Fruit fly (Drosophila melanogaster) whole organism, embryonic: Measurements from ENCODE around the gene CG7239.
A peak's percentile ranks its signal among the peaks of the same experiment; 100 is the strongest.

Source experiments
- Antp ChIP-seq: fragments of 200-800 bp; sonication (Bioruptor generic); optimal IDR thresholded peaks from 3 replicates; lab custom pipeline; 2016; ENCODE audit warnings: missing biosample characterization, missing genetic modification characterization
- Atf-2 ChIP-seq: fragments of 200-800 bp; sonication (Bioruptor generic); optimal IDR thresholded peaks from 2 replicates; lab custom pipeline; 2016; ENCODE audit warnings: missing biosample characterization, missing genetic modification characterization
- BtbVII ChIP-seq: fragments of 200-800 bp; sonication (Bioruptor generic); optimal IDR thresholded peaks from 3 replicates; lab custom pipeline; 2017; ENCODE audit warnings: missing biosample characterization, mild to moderate bottlenecking, missing genetic modification characterization
- CG11247 ChIP-seq: fragments of 200-800 bp; sonication (Bioruptor generic); IDR thresholded peaks from 2 replicates; pipeline ENCODE4 v1.3.6; 2022; ENCODE audit warnings: missing biosample characterization, missing genetic modification characterization
- CG1233 ChIP-seq: fragments of 200-800 bp; sonication (Bioruptor generic); optimal IDR thresholded peaks from 4 replicates; lab custom pipeline; 2018; ENCODE audit warnings: missing biosample characterization, mild to moderate bottlenecking, missing genetic modification characterization
- CG12391 ChIP-seq: fragments of 200-800 bp; sonication (Bioruptor generic); optimal IDR thresholded peaks from 3 replicates; lab custom pipeline; 2018; ENCODE audit warnings: missing biosample characterization, mild to moderate bottlenecking, missing genetic modification characterization, moderate library complexity
- CG14710 ChIP-seq: fragments of 200-800 bp; sonication (Bioruptor generic); optimal IDR thresholded peaks from 3 replicates; lab custom pipeline; 2019; ENCODE audit warnings: missing biosample characterization, mild to moderate bottlenecking, missing genetic modification characterization, moderate library complexity
- CG1529 ChIP-seq: fragments of 200-800 bp; sonication (Bioruptor generic); optimal IDR thresholded peaks from 3 replicates; lab custom pipeline; 2018; ENCODE audit warnings: missing biosample characterization, missing genetic modification characterization
- CG15514 ChIP-seq: fragments of 200-800 bp; sonication (Bioruptor generic); optimal IDR thresholded peaks from 3 replicates; lab custom pipeline; 2017; ENCODE audit warnings: missing biosample characterization, missing genetic modification characterization, mild to moderate bottlenecking, moderate library complexity, missing genetic modification reagents
- CG17359 ChIP-seq: fragments of 200-800 bp; sonication (Bioruptor generic); optimal IDR thresholded peaks from 3 replicates; lab custom pipeline; 2018; ENCODE audit warnings: missing biosample characterization, mild to moderate bottlenecking, missing genetic modification characterization, moderate library complexity
- CG17802 ChIP-seq: fragments of 200-800 bp; sonication (Bioruptor generic); optimal IDR thresholded peaks from 2 replicates; lab custom pipeline; 2018; ENCODE audit warnings: missing biosample characterization, mild to moderate bottlenecking, missing genetic modification characterization, moderate library complexity
- CG17829 ChIP-seq: fragments of 200-800 bp; optimal IDR thresholded peaks from 2 replicates; lab custom pipeline; 2019; ENCODE audit warnings: missing biosample characterization, mild to moderate bottlenecking, missing genetic modification characterization, moderate library complexity
- CG18011 ChIP-seq: fragments of 200-800 bp; sonication (Bioruptor generic); optimal IDR thresholded peaks from 2 replicates; lab custom pipeline; 2017; ENCODE audit warnings: missing biosample characterization, missing genetic modification characterization, mild to moderate bottlenecking, moderate library complexity, missing genotype
- CG1832 ChIP-seq: fragments of 200-800 bp; sonication (Bioruptor generic); optimal IDR thresholded peaks from 2 replicates; lab custom pipeline; 2017; ENCODE audit warnings: missing biosample characterization, mild to moderate bottlenecking, missing genetic modification characterization, inconsistent platforms
- CG31365 ChIP-seq: fragments of 200-800 bp; sonication (Bioruptor generic); optimal IDR thresholded peaks from 2 replicates; lab custom pipeline; 2018; ENCODE audit warnings: missing biosample characterization, mild to moderate bottlenecking, missing genetic modification characterization
- CG5245 ChIP-seq: fragments of 200-800 bp; sonication (Bioruptor generic); optimal IDR thresholded peaks from 3 replicates; lab custom pipeline; 2016; ENCODE audit warnings: missing biosample characterization, missing genetic modification characterization
- CG9215 ChIP-seq: fragments of 200-800 bp; sonication (Bioruptor generic); IDR thresholded peaks from 2 replicates; pipeline ENCODE4 v1.3.6; 2022; ENCODE audit warnings: missing biosample characterization, missing genetic modification characterization
- CkIIα-i1 ChIP-seq: fragments of 200-800 bp; sonication (Bioruptor generic); IDR thresholded peaks from 2 replicates; pipeline ENCODE4 v1.3.6; 2022; ENCODE audit warnings: missing biosample characterization, missing genetic modification characterization
- Drgx ChIP-seq: fragments of 200-800 bp; sonication (Bioruptor generic); IDR thresholded peaks from 2 replicates; pipeline ENCODE4 v1.3.6; 2022; ENCODE audit warnings: missing biosample characterization, missing genetic modification characterization
- Eip74EF ChIP-seq, 2 experiments: fragments of 200-800 bp in 1 of 2; fragments of >200 bp in 1 of 2; sonication (Bioruptor generic) in 1 of 2; optimal IDR thresholded peaks; 2 replicates each; lab custom pipeline; 2017 to 2019; ENCODE audit warnings: missing biosample characterization in 2 of 2, missing genetic modification characterization in 2 of 2, mild to moderate bottlenecking in 1 of 2, moderate library complexity in 1 of 2
- HLH4C ChIP-seq: fragments of 200-800 bp; sonication (Bioruptor generic); IDR thresholded peaks from 3 replicates; pipeline ENCODE4 v1.3.6; 2022; ENCODE audit warnings: missing biosample characterization, missing genetic modification characterization; ENCODE audit not compliant: partially characterized antibody
- Lpt ChIP-seq: fragments of >200 bp; optimal IDR thresholded peaks from 2 replicates; lab custom pipeline; 2018; ENCODE audit warnings: missing biosample characterization, missing genetic modification characterization
- MESR4 ChIP-seq: fragments of 200-800 bp; sonication (Bioruptor generic); optimal IDR thresholded peaks from 2 replicates; lab custom pipeline; 2018; ENCODE audit warnings: missing biosample characterization, mild to moderate bottlenecking, missing genetic modification characterization, moderate library complexity
- Med ChIP-seq: fragments of 200-800 bp; sonication (Bioruptor generic); peaks from one replicate; lab custom pipeline; 2016; ENCODE audit warnings: missing biosample characterization, missing genetic modification characterization, mild to moderate bottlenecking, inconsistent platforms, moderate library complexity
- Oli ChIP-seq: fragments of 200-800 bp; sonication (Bioruptor generic); optimal IDR thresholded peaks from 2 replicates; lab custom pipeline; 2018; ENCODE audit warnings: missing biosample characterization, mild to moderate bottlenecking, missing genetic modification characterization, moderate library complexity
- Ravus ChIP-seq: fragments of 200-800 bp; sonication (Bioruptor generic); IDR thresholded peaks from 2 replicates; pipeline ENCODE4 v1.3.6; 2022; ENCODE audit warnings: missing biosample characterization, missing genetic modification characterization
- Sox100B ChIP-seq: fragments of 200-800 bp; sonication (Bioruptor generic); optimal IDR thresholded peaks from 3 replicates; lab custom pipeline; 2018; ENCODE audit warnings: missing biosample characterization, mild to moderate bottlenecking, missing genetic modification characterization
- crp ChIP-seq, 2 experiments: fragments of 200-800 bp; sonication (Bioruptor generic); optimal IDR thresholded peaks; 2 replicates in 1 of 2; 3 replicates in 1 of 2; lab custom pipeline; 2017; ENCODE audit warnings: missing biosample characterization in 2 of 2, missing genetic modification characterization in 2 of 2, mild to moderate bottlenecking in 1 of 2, moderate library complexity in 1 of 2
- dpn ChIP-seq, 2 experiments: fragments of 200-800 bp; sonication (Bioruptor generic); optimal IDR thresholded peaks; 3 replicates each; lab custom pipeline; 2016; ENCODE audit warnings: missing biosample characterization in 2 of 2, missing genetic modification characterization in 2 of 2
- fd96Cb ChIP-seq: fragments of 200-800 bp; sonication (Bioruptor generic); optimal IDR thresholded peaks from 2 replicates; lab custom pipeline; 2018; ENCODE audit warnings: missing biosample characterization, mild to moderate bottlenecking, missing genetic modification characterization, moderate library complexity
- gem ChIP-seq: fragments of 200-800 bp; sonication (Bioruptor generic); optimal IDR thresholded peaks from 2 replicates; lab custom pipeline; 2019; ENCODE audit warnings: missing biosample characterization, mild to moderate bottlenecking, missing genetic modification characterization, moderate library complexity
- gfzf ChIP-seq: fragments of 200-800 bp; sonication (Bioruptor generic); optimal IDR thresholded peaks from 2 replicates; lab custom pipeline; 2016; ENCODE audit warnings: missing biosample characterization, mild to moderate bottlenecking, missing genetic modification characterization, moderate library complexity
- jing ChIP-seq: fragments of 200-800 bp; sonication (Bioruptor generic); optimal IDR thresholded peaks from 2 replicates; lab custom pipeline; 2018; ENCODE audit warnings: missing biosample characterization, mild to moderate bottlenecking, missing genetic modification characterization
- jumu ChIP-seq: fragments of 200-800 bp; sonication (Bioruptor generic); optimal IDR thresholded peaks from 3 replicates; lab custom pipeline; 2016; ENCODE audit warnings: missing biosample characterization, missing genetic modification characterization
- lmd ChIP-seq: fragments of 200-800 bp; sonication (Bioruptor generic); IDR thresholded peaks from 2 replicates; pipeline ENCODE4 v1.3.6; 2022; ENCODE audit warnings: missing biosample characterization, missing genetic modification characterization
- maf-S ChIP-seq: fragments of 200-800 bp; sonication (Bioruptor generic); optimal IDR thresholded peaks from 2 replicates; lab custom pipeline; 2016; ENCODE audit warnings: missing biosample characterization, missing genetic modification characterization
- nau ChIP-seq: fragments of 200-800 bp; sonication (Bioruptor generic); optimal IDR thresholded peaks from 3 replicates; lab custom pipeline; 2017; ENCODE audit warnings: missing biosample characterization, mild to moderate bottlenecking, missing genetic modification characterization, missing genetic modification reagents
- org-1 ChIP-seq: fragments of 200-800 bp; sonication (Bioruptor generic); optimal IDR thresholded peaks from 2 replicates; lab custom pipeline; 2017; ENCODE audit warnings: missing biosample characterization, missing genetic modification characterization
- pan ChIP-seq, 4 experiments: fragments of >200 bp in 3 of 4; fragments of 200-800 bp in 1 of 4; sonication (Bioruptor generic) in 1 of 4; optimal IDR thresholded peaks in 3 of 4; IDR thresholded peaks in 1 of 4; 2 replicates each; pipeline versions ENCODE4 v1.3.6 to Lab custom; 2017 to 2022; ENCODE audit warnings: missing biosample characterization in 2 of 4, missing genetic modification characterization in 2 of 4, mixed read lengths in 1 of 4
- pho ChIP-seq: fragments of 200-800 bp; sonication (Bioruptor generic); optimal IDR thresholded peaks from 2 replicates; lab custom pipeline; 2016; ENCODE audit warnings: missing biosample characterization, missing genetic modification characterization
- pum ChIP-seq: fragments of 200-800 bp; sonication (Bioruptor generic); optimal IDR thresholded peaks from 2 replicates; lab custom pipeline; 2016; ENCODE audit warnings: missing biosample characterization, missing genetic modification characterization
- sens-2 ChIP-seq: fragments of 200-800 bp; sonication (Bioruptor generic); IDR thresholded peaks from 2 replicates; pipeline ENCODE4 v1.3.6; 2022; ENCODE audit warnings: missing biosample characterization, missing genetic modification characterization
- shn ChIP-seq: fragments of 200-800 bp; sonication (Bioruptor generic); optimal IDR thresholded peaks from 3 replicates; lab custom pipeline; 2016; ENCODE audit warnings: missing biosample characterization, missing genetic modification characterization
- sim ChIP-seq: fragments of 200-800 bp; sonication (Bioruptor generic); IDR thresholded peaks from 2 replicates; pipeline ENCODE4 v1.3.6; 2022; ENCODE audit warnings: missing biosample characterization, missing genetic modification characterization
- slp2 ChIP-seq: fragments of 200-800 bp; sonication (Bioruptor generic); optimal IDR thresholded peaks from 2 replicates; lab custom pipeline; 2016; ENCODE audit warnings: missing biosample characterization, missing genetic modification characterization
- sug ChIP-seq: fragments of 200-800 bp; optimal IDR thresholded peaks from 2 replicates; lab custom pipeline; 2019; ENCODE audit warnings: missing biosample characterization, mild to moderate bottlenecking, missing genetic modification characterization, moderate library complexity
- tgo ChIP-seq: fragments of 200-800 bp; sonication (Bioruptor generic); IDR thresholded peaks from 3 replicates; pipeline ENCODE4 v1.3.6; 2022; ENCODE audit warnings: missing biosample characterization, missing genetic modification characterization
- tup ChIP-seq: fragments of 200-800 bp; sonication (Bioruptor generic); optimal IDR thresholded peaks from 2 replicates; lab custom pipeline; 2016; ENCODE audit warnings: missing biosample characterization, mild to moderate bottlenecking, missing genetic modification characterization, moderate library complexity
- vvl ChIP-seq: fragments of 200-800 bp; sonication (Bioruptor generic); IDR thresholded peaks from 2 replicates; pipeline ENCODE4 v1.3.6; 2022; ENCODE audit warnings: missing biosample characterization, missing genetic modification characterization
- wdn ChIP-seq: fragments of 200-800 bp; sonication (Bioruptor generic); IDR thresholded peaks from 2 replicates; pipeline ENCODE4 v1.3.6; 2022; ENCODE audit warnings: missing biosample characterization, missing genetic modification characterization
- wor ChIP-seq: fragments of 200-800 bp; sonication (Bioruptor generic); IDR thresholded peaks from 2 replicates; pipeline ENCODE4 v1.3.6; 2022; ENCODE audit warnings: missing biosample characterization, missing genetic modification characterization

Gene CG7239

dm6 chr2L:5801926-5802325 is at the start of gene CG7239, which contains the start of gene CG14005 (continued):
- TF ChIP-seq Sox100B (no peak), jing (GFP tag; lab: Kevin White, UChicago) (no peak), gfzf (GFP tag; lab: Kevin White, UChicago) (peak; percentile 79), CG5245 (GFP tag; lab: Kevin White, UChicago) (no peak), CG1529 (GFP tag; lab: Kevin White, UChicago) (no peak), CG18011 (GFP tag; lab: Kevin White, UChicago) (no peak), slp2 (GFP tag; lab: Kevin White, UChicago) (no peak), Eip74EF (GFP tag; optimal IDR thresholded peaks at IDR 0.05; lab: Kevin White, UChicago) (no peak), wdn (GFP tag; lab: Robert Waterston, UW) (no peak), Antp (GFP tag; lab: Kevin White, UChicago) (no peak), pho (GFP tag; lab: Kevin White, UChicago) (no peak), sens-2 (GFP tag; lab: Robert Waterston, UW) (no peak), CG17829 (tag; lab: Kevin White, UChicago) (no peak), CG14710 (tag; lab: Kevin White, UChicago) (peak; percentile 65), crp (GFP tag; optimal IDR thresholded peaks at IDR 0.05; lab: Kevin White, UChicago) (no peak), CG1233 (GFP tag; lab: Kevin White, UChicago) (no peak), CG31365 (tag; lab: Kevin White, UChicago) (no peak), pum (GFP tag; lab: Kevin White, UChicago) (no peak), MESR4 (GFP tag; lab: Kevin White, UChicago) (no peak), tgo (GFP tag; lab: Robert Waterston, UW) (no peak), CG11247 (GFP tag; lab: Robert Waterston, UW) (no peak), CkIIα-i1 (GFP tag; lab: Robert Waterston, UW) (no peak), tup (GFP tag; lab: Kevin White, UChicago) (no peak), jumu (GFP tag; lab: Kevin White, UChicago) (no peak), CG1832 (GFP tag; lab: Kevin White, UChicago) (no peak), CG9215 (no peak), HLH4C (GFP tag; lab: Robert Waterston, UW) (no peak), vvl (GFP tag; lab: Robert Waterston, UW) (no peak), CG17802 (tag; lab: Kevin White, UChicago) (no peak), CG17359 (no peak), CG12391 (tag; lab: Kevin White, UChicago) (peak; percentile 30), dpn (GFP tag; optimal IDR thresholded peaks at IDR 0.05; lab: Kevin White, UChicago) (no peak), sug (tag; lab: Kevin White, UChicago) (peak; percentile 37), org-1 (no peak), pan (optimal IDR thresholded peaks at IDR 0.05; lab: Kevin White, UChicago) (no peak), pan (GFP tag; optimal IDR thresholded peaks at IDR 0.05 in 1 of 2, IDR thresholded peaks at IDR 0.05 in 1 of 2) (no peak), gem (tag; lab: Kevin White, UChicago) (no peak), Lpt (GFP tag; lab: Kevin White, UChicago) (no peak), CG15514 (GFP tag; lab: Kevin White, UChicago) (peak; percentile 54), Atf-2 (no peak), Oli (tag; lab: Kevin White, UChicago) (no peak), shn (no peak), wor (no peak), sim (GFP tag; lab: Robert Waterston, UW) (no peak), nau (GFP tag; lab: Kevin White, UChicago) (no peak), Drgx (no peak), Med (GFP tag; lab: Kevin White, UChicago) (no peak), lmd (GFP tag; lab: Robert Waterston, UW) (no peak), maf-S (GFP tag; lab: Kevin White, UChicago) (no peak), fd96Cb (tag; lab: Kevin White, UChicago) (no peak), BtbVII (no peak), Ravus (no peak)
